Worm (Caenorhabditis elegans) whole organism, L1 larva: ENCODE results near the gene srh-130.

Experiments used
- C04F5.9 ChIP-seq: sonication (generic microtip); optimal IDR thresholded peaks from 2 replicates; lab custom pipeline; 2016; ENCODE audit warnings: missing genetic modification characterization, missing compliant biosample characterization
- F16B12.6 ChIP-seq: fragments of 150-350 bp; optimal IDR thresholded peaks from 2 replicates; lab custom pipeline; 2014; ENCODE audit warnings: missing biosample characterization, missing genetic modification characterization
- Y116A8C.19 ChIP-seq: sonication (generic microtip); optimal IDR thresholded peaks from 2 replicates; lab custom pipeline; 2016; ENCODE audit warnings: missing compliant biosample characterization, missing genetic modification characterization, borderline replicate concordance
- alr-1 ChIP-seq: fragments of 200-800 bp; sonication (Bioruptor generic); optimal IDR thresholded peaks from 2 replicates; lab custom pipeline; 2018; ENCODE audit warnings: borderline replicate concordance, mild to moderate bottlenecking, missing genetic modification characterization, missing compliant biosample characterization
- ceh-63 ChIP-seq: fragments of 200-800 bp; sonication (Bioruptor generic); optimal IDR thresholded peaks from 2 replicates; lab custom pipeline; 2018; ENCODE audit warnings: mild to moderate bottlenecking, missing genetic modification characterization, missing compliant biosample characterization
- ceh-8 ChIP-seq: fragments of 200-800 bp; sonication (Bioruptor generic); optimal IDR thresholded peaks from 2 replicates; lab custom pipeline; 2018; ENCODE audit warnings: mild to moderate bottlenecking, missing genetic modification characterization, moderate library complexity, missing compliant biosample characterization
- ceh-88 ChIP-seq: fragments of 200-800 bp; sonication (Bioruptor generic); IDR thresholded peaks from 2 replicates; pipeline ENCODE4 v1.3.6; 2022; ENCODE audit warnings: missing genetic modification characterization, missing compliant biosample characterization
- ces-1 ChIP-seq: fragments of 150-350 bp; optimal IDR thresholded peaks from 2 replicates; lab custom pipeline; 2014; ENCODE audit warnings: missing biosample characterization, missing genetic modification reagents, missing genetic modification characterization
- dsc-1 ChIP-seq: sonication (generic microtip); optimal IDR thresholded peaks from 2 replicates; lab custom pipeline; 2016; ENCODE audit warnings: mild to moderate bottlenecking, missing genetic modification characterization, missing compliant biosample characterization
- efl-1 ChIP-seq, 4 experiments: fragments of 150-350 bp; optimal IDR thresholded peaks in 3 of 4; peaks in 1 of 4; 1 replicate in 1 of 4; 2 replicates in 3 of 4; lab custom pipeline; 2014; ENCODE audit warnings: missing biosample characterization in 2 of 4, missing genetic modification characterization in 2 of 4, missing genetic modification reagents in 2 of 4
- efl-3 ChIP-seq: fragments of 200-800 bp; sonication (Bioruptor generic); optimal IDR thresholded peaks from 2 replicates; lab custom pipeline; 2018; ENCODE audit warnings: mild to moderate bottlenecking, missing genetic modification characterization, missing compliant biosample characterization
- elt-2 ChIP-seq: sonication (generic microtip); optimal IDR thresholded peaks from 2 replicates; lab custom pipeline; 2016; ENCODE audit warnings: missing genetic modification characterization, mild to moderate bottlenecking, inconsistent platforms, missing compliant biosample characterization, missing genetic modification reagents
- elt-3 ChIP-seq, 6 experiments: fragments of 150-350 bp in 1 of 6; sonication (generic microtip); optimal IDR thresholded peaks; 2 replicates each; lab custom pipeline; 2017 to 2018; ENCODE audit warnings: missing biosample characterization in 6 of 6, missing genetic modification characterization in 6 of 6, inconsistent platforms in 1 of 6
- ets-5 ChIP-seq: fragments of 200-800 bp; sonication (Bioruptor generic); IDR thresholded peaks from 2 replicates; pipeline ENCODE4 v1.3.6; 2022; ENCODE audit warnings: missing genetic modification characterization, missing compliant biosample characterization
- fkh-10 ChIP-seq: sonication (generic microtip); optimal IDR thresholded peaks from 2 replicates; lab custom pipeline; 2017; ENCODE audit warnings: missing biosample characterization, missing genetic modification reagents, missing genetic modification characterization
- fkh-4 ChIP-seq: sonication (generic microtip); optimal IDR thresholded peaks from 2 replicates; lab custom pipeline; 2016; ENCODE audit warnings: missing compliant biosample characterization, missing genetic modification characterization, borderline replicate concordance
- fkh-8 ChIP-seq: sonication (generic microtip); optimal IDR thresholded peaks from 2 replicates; lab custom pipeline; 2016; ENCODE audit warnings: mild to moderate bottlenecking, missing genetic modification characterization, missing compliant biosample characterization
- grh-1 ChIP-seq: fragments of 200-800 bp; sonication (Bioruptor generic); IDR thresholded peaks from 2 replicates; pipeline ENCODE4 v1.3.6; 2022; ENCODE audit warnings: missing genetic modification reagents, missing genetic modification characterization, missing compliant biosample characterization
- lin-35 ChIP-seq, 2 experiments: fragments of 150-350 bp; optimal IDR thresholded peaks; 2 replicates each; lab custom pipeline; 2014; ENCODE audit warnings: missing biosample characterization in 2 of 2, missing genetic modification characterization in 2 of 2, missing genetic modification reagents in 2 of 2
- lin-39 ChIP-seq: fragments of 150-350 bp; optimal IDR thresholded peaks from 2 replicates; lab custom pipeline; 2014; ENCODE audit warnings: missing biosample characterization, missing genetic modification reagents, missing genetic modification characterization
- lir-3 ChIP-seq: sonication (generic microtip); optimal IDR thresholded peaks from 2 replicates; lab custom pipeline; 2016; ENCODE audit warnings: mild to moderate bottlenecking, missing genetic modification characterization, moderate library complexity, missing compliant biosample characterization; ENCODE audit not compliant: poor library complexity
- mab-9 ChIP-seq: fragments of 200-800 bp; sonication (Bioruptor generic); IDR thresholded peaks from 2 replicates; pipeline ENCODE4 v1.3.6; 2022; ENCODE audit warnings: missing genetic modification reagents, missing genetic modification characterization, missing compliant biosample characterization
- mdl-1 ChIP-seq, 2 experiments: fragments of 150-350 bp; optimal IDR thresholded peaks; 2 replicates each; lab custom pipeline; 2014 to 2017; ENCODE audit warnings: missing biosample characterization in 2 of 2, missing genetic modification characterization in 2 of 2, inconsistent platforms in 1 of 2
- mef-2 ChIP-seq: fragments of 150-350 bp; optimal IDR thresholded peaks from 2 replicates; lab custom pipeline; 2014; ENCODE audit warnings: missing biosample characterization, missing genetic modification characterization
- nhr-19 ChIP-seq: fragments of 200-800 bp; sonication (Bioruptor generic); conservative IDR thresholded peaks from 2 replicates; pipeline ENCODE4 v1.3.6; 2022; ENCODE audit warnings: missing genetic modification characterization, missing compliant biosample characterization
- nhr-20 ChIP-seq: sonication (generic microtip); optimal IDR thresholded peaks from 2 replicates; lab custom pipeline; 2016; ENCODE audit warnings: mild to moderate bottlenecking, missing genetic modification characterization, missing compliant biosample characterization
- nhr-237 ChIP-seq: fragments of 150-350 bp; optimal IDR thresholded peaks from 2 replicates; lab custom pipeline; 2014; ENCODE audit warnings: missing biosample characterization, missing genetic modification characterization
- nhr-47 ChIP-seq: sonication (generic microtip); optimal IDR thresholded peaks from 2 replicates; lab custom pipeline; 2016; ENCODE audit warnings: mild to moderate bottlenecking, missing genetic modification characterization, moderate library complexity, missing compliant biosample characterization
- nhr-71 ChIP-seq: sonication (generic microtip); optimal IDR thresholded peaks from 2 replicates; lab custom pipeline; 2016; ENCODE audit warnings: mild to moderate bottlenecking, missing genetic modification characterization, moderate library complexity, missing compliant biosample characterization
- nhr-77 ChIP-seq: fragments of 150-350 bp; optimal IDR thresholded peaks from 2 replicates; lab custom pipeline; 2014; ENCODE audit warnings: missing biosample characterization, missing genetic modification characterization
- nhr-84 ChIP-seq: sonication (generic microtip); optimal IDR thresholded peaks from 2 replicates; lab custom pipeline; 2017; ENCODE audit warnings: missing biosample characterization, missing genetic modification characterization
- nhr-85 ChIP-seq: sonication (generic microtip); peaks from one replicate; lab custom pipeline; 2016; ENCODE audit warnings: missing genetic modification characterization, inconsistent platforms, missing compliant biosample characterization
- rnt-1 ChIP-seq: sonication (generic microtip); optimal IDR thresholded peaks from 2 replicates; lab custom pipeline; 2016; ENCODE audit warnings: mild to moderate bottlenecking, missing genetic modification characterization, moderate library complexity, missing compliant biosample characterization
- skn-1 ChIP-seq: fragments of 150-350 bp; optimal IDR thresholded peaks from 2 replicates; lab custom pipeline; 2014; ENCODE audit warnings: missing biosample characterization, missing genetic modification characterization
- snpc-4 ChIP-seq: fragments of 150-350 bp; optimal IDR thresholded peaks from 2 replicates; lab custom pipeline; 2014; ENCODE audit warnings: missing biosample characterization, missing genetic modification characterization
- snu-23 ChIP-seq: sonication (generic microtip); optimal IDR thresholded peaks from 2 replicates; lab custom pipeline; 2016; ENCODE audit warnings: missing genetic modification characterization, missing compliant biosample characterization
- swsn-7 ChIP-seq: sonication (generic microtip); optimal IDR thresholded peaks from 2 replicates; lab custom pipeline; 2016; ENCODE audit warnings: missing genetic modification characterization, missing compliant biosample characterization
- unc-62 ChIP-seq: fragments of 150-350 bp; optimal IDR thresholded peaks from 2 replicates; lab custom pipeline; 2014; ENCODE audit warnings: missing biosample characterization, missing genetic modification reagents, missing genetic modification characterization
- unc-86 ChIP-seq: sonication (generic microtip); optimal IDR thresholded peaks from 2 replicates; lab custom pipeline; 2016; ENCODE audit warnings: missing genetic modification characterization, missing compliant biosample characterization
- unc-98 ChIP-seq: fragments of 200-800 bp; sonication (Bioruptor generic); IDR thresholded peaks from 2 replicates; pipeline ENCODE4 v1.3.6; 2022; ENCODE audit warnings: missing genetic modification characterization, missing compliant biosample characterization
- vab-15 ChIP-seq: sonication (generic microtip); optimal IDR thresholded peaks from 2 replicates; lab custom pipeline; 2017; ENCODE audit warnings: missing genotype, mild to moderate bottlenecking, missing genetic modification characterization, missing compliant biosample characterization
- zip-4 ChIP-seq: fragments of 200-800 bp; sonication (Bioruptor generic); optimal IDR thresholded peaks from 2 replicates; lab custom pipeline; 2018; ENCODE audit warnings: mild to moderate bottlenecking, missing genetic modification characterization, moderate library complexity, missing compliant biosample characterization

Gene srh-130

ce11 chrV:5150880-5151279 lies at the start of gene srh-130:
TSS of gene srh-130 (plus strand) at chrV:5151180.
- TF ChIP-seq lin-35 (GFP tag; optimal IDR thresholded peaks at IDR 0.05; lab: Kevin White, UChicago) (no peak), F16B12.6 (tag; lab: Kevin White, UChicago) (no peak), elt-3 (tag; optimal IDR thresholded peaks at IDR 0.05; lab: Kevin White, UChicago) (no peak)

ce11 chrV:5102017-5102416 lies 49.0 kb upstream of the srh-130 start, which contains the start of gene srab-1:
TSS of gene srab-1 (minus strand) at chrV:5102117.
- no peak for TF ChIP-seq mdl-1 (tag; optimal IDR thresholded peaks at IDR 0.05; lab: Kevin White, UChicago)
- no peak for TF ChIP-seq C04F5.9
- no peak for TF ChIP-seq unc-98 (GFP tag; lab: Robert Waterston, UW)
- TF ChIP-seq alr-1 (tag; lab: Kevin White, UChicago) = no peak
- no peak for TF ChIP-seq ets-5 (GFP tag; lab: Robert Waterston, UW)
- TF ChIP-seq nhr-20 = no peak
- no peak for TF ChIP-seq ces-1 (GFP tag; lab: Kevin White, UChicago)
- TF ChIP-seq nhr-71 (tag; lab: Kevin White, UChicago) = no peak
- no peak for TF ChIP-seq zip-4 (GFP tag; lab: Kevin White, UChicago)
- no peak for TF ChIP-seq swsn-7
- TF ChIP-seq efl-3 = no peak
- no peak for TF ChIP-seq nhr-47 (tag; lab: Kevin White, UChicago)
- no peak for TF ChIP-seq nhr-77 (tag; lab: Kevin White, UChicago)
- TF ChIP-seq mef-2 (tag; lab: Kevin White, UChicago) = no peak
- TF ChIP-seq vab-15 (tag; lab: Kevin White, UChicago) = no peak
- TF ChIP-seq nhr-19 (GFP tag; lab: Robert Waterston, UW) = no peak
- TF ChIP-seq fkh-4 (tag; lab: Kevin White, UChicago) = no peak

- TF ChIP-seq nhr-84 = no peak
- no peak for TF ChIP-seq unc-86 (tag; lab: Kevin White, UChicago)
- TF ChIP-seq alr-1 (tag; lab: Kevin White, UChicago) = no peak
- TF ChIP-seq ets-5 (GFP tag; lab: Robert Waterston, UW) = no peak
- no peak for TF ChIP-seq C04F5.9
- no peak for TF ChIP-seq elt-2 (tag; lab: Kevin White, UChicago)
- TF ChIP-seq F16B12.6 (tag; lab: Kevin White, UChicago) = no peak
- no peak for TF ChIP-seq ces-1 (GFP tag; lab: Kevin White, UChicago)
- TF ChIP-seq grh-1 (GFP tag; lab: Robert Waterston, UW) = no peak
- no peak for TF ChIP-seq ceh-8 (GFP tag; lab: Kevin White, UChicago)
- TF ChIP-seq ceh-63 (GFP tag; lab: Kevin White, UChicago) = no peak
- no peak for TF ChIP-seq skn-1 (tag; lab: Kevin White, UChicago)
- no peak for TF ChIP-seq fkh-10
- no peak for TF ChIP-seq nhr-237 (tag; lab: Kevin White, UChicago)
- no peak for TF ChIP-seq snu-23
Measured at ce11 chrV:5104934-5105333, 46.0 kb upstream of the srh-130 start, which contains the start of gene srab-2. TSS of gene srab-2 (minus strand) at chrV:5105034.

ce11 chrV:5107816-5108215 lies 43.2 kb upstream of the srh-130 start, which contains the start of gene srab-3:
TSS of gene srab-3 (minus strand) at chrV:5107916.
- TF ChIP-seq ets-5 (GFP tag; lab: Robert Waterston, UW) = no peak
- peak; percentile 28 for TF ChIP-seq fkh-8
- TF ChIP-seq dsc-1 (tag; lab: Kevin White, UChicago) = no peak
- no peak for TF ChIP-seq rnt-1 (tag; lab: Kevin White, UChicago)
- no peak for TF ChIP-seq mdl-1 (tag; optimal IDR thresholded peaks at IDR 0.05; lab: Kevin White, UChicago)
- TF ChIP-seq lin-39 (tag; lab: Kevin White, UChicago) = no peak
- TF ChIP-seq, all 84 proteins: peak for 1

ce11 chrV:5110684-5111083 lies 40.3 kb upstream of the srh-130 start, which contains the start of gene ugt-63:
TSS of gene ugt-63 (minus strand) at chrV:5110772.
- TF ChIP-seq snpc-4 (tag; lab: Kevin White, UChicago) = no peak
- no peak for TF ChIP-seq efl-1 (optimal IDR thresholded peaks at IDR 0.05; lab: Kevin White, UChicago)
- peak in 1 of 2 experiments; percentile 29 for TF ChIP-seq efl-1 (GFP tag; optimal IDR thresholded peaks at IDR 0.05 in 1 of 2; lab: Kevin White, UChicago)
- no peak for TF ChIP-seq nhr-84
- TF ChIP-seq unc-62 (GFP tag; lab: Kevin White, UChicago) = no peak
- TF ChIP-seq elt-2 (tag; lab: Kevin White, UChicago) = no peak
- peak; percentile 55 for TF ChIP-seq nhr-20
- peak; percentile 51 for TF ChIP-seq nhr-85 (tag; lab: Kevin White, UChicago)
- TF ChIP-seq mab-9 (GFP tag; lab: Robert Waterston, UW) = no peak
- TF ChIP-seq Y116A8C.19 (tag; lab: Kevin White, UChicago) = no peak
- TF ChIP-seq ceh-88 (GFP tag; lab: Robert Waterston, UW) = no peak
- no peak for TF ChIP-seq ets-5 (GFP tag; lab: Robert Waterston, UW)
- no peak for TF ChIP-seq lir-3
- TF ChIP-seq, all 84 proteins: peak for 3
